Fruit fly (Drosophila melanogaster) whole organism: Measurements from ENCODE around the gene Osi21.

Experiments used
- CG8478 ChIP-seq: fragments of >200 bp; optimal IDR thresholded peaks from 2 replicates; lab custom pipeline; 2018; ENCODE audit warnings: inconsistent platforms
- Dll ChIP-seq: fragments of >200 bp; optimal IDR thresholded peaks from 2 replicates; lab custom pipeline; 2017
- EcR ChIP-seq, 2 experiments: fragments of >200 bp; optimal IDR thresholded peaks; 2 replicates each; lab custom pipeline; 2017; ENCODE audit warnings: missing biosample characterization in 2 of 2, missing genetic modification characterization in 2 of 2, missing genetic modification reagents in 2 of 2
- pan ChIP-seq: fragments of >200 bp; optimal IDR thresholded peaks from 2 replicates; lab custom pipeline; 2017
- psq ChIP-seq: fragments of >200 bp; optimal IDR thresholded peaks from 2 replicates; lab custom pipeline; 2017
- usp ChIP-seq: fragments of >200 bp; optimal IDR thresholded peaks from 2 replicates; lab custom pipeline; 2017; ENCODE audit warnings: missing biosample characterization, missing genetic modification characterization, mixed read lengths

- TF ChIP-seq EcR (GFP tag; optimal IDR thresholded peaks at IDR 0.05; lab: Kevin White, UChicago): no peak
- no peak for TF ChIP-seq psq (lab: Kevin White, UChicago)
- no peak for TF ChIP-seq CG8478 (lab: Kevin White, UChicago)
- no peak for TF ChIP-seq pan (lab: Kevin White, UChicago)
- TF ChIP-seq usp: no peak
- no peak for TF ChIP-seq Dll (lab: Kevin White, UChicago)
Observed at dm6 chr2L:11235534-11235933, 50.0 kb downstream of the Osi21 start.
